Worm (Caenorhabditis elegans): Measurements from ENCODE around the gene Y45F10A.7.

- no peak for TF ChIP-seq fkh-10 (GFP tag; optimal IDR thresholded peaks at IDR 0.05)
- no peak for TF ChIP-seq lir-3 (tag; optimal IDR thresholded peaks at IDR 0.05; ENCODE audit: poor library complexity)
- no peak for TF ChIP-seq nhr-77 (tag; optimal IDR thresholded peaks at IDR 0.05)
- TF ChIP-seq snpc-4 (tag; optimal IDR thresholded peaks at IDR 0.05), result no peak
- no peak for TF ChIP-seq dpl-1 (GFP tag; optimal IDR thresholded peaks at IDR 0.05)
- TF ChIP-seq mef-2 (tag; optimal IDR thresholded peaks at IDR 0.05), result no peak
- TF ChIP-seq efl-1 (optimal IDR thresholded peaks at IDR 0.05), result no peak
- no peak for TF ChIP-seq efl-1 (GFP tag; optimal IDR thresholded peaks at IDR 0.05 in 1 of 2)
Observed at ce11 chrIV:13505144-13505543, 12.8 kb downstream of the Y45F10A.7 start, which contains the start of gene seld-1.
